Worm (Caenorhabditis elegans): ENCODE results near the gene T28H10.1.

T28H10.1 gene

DNA sequence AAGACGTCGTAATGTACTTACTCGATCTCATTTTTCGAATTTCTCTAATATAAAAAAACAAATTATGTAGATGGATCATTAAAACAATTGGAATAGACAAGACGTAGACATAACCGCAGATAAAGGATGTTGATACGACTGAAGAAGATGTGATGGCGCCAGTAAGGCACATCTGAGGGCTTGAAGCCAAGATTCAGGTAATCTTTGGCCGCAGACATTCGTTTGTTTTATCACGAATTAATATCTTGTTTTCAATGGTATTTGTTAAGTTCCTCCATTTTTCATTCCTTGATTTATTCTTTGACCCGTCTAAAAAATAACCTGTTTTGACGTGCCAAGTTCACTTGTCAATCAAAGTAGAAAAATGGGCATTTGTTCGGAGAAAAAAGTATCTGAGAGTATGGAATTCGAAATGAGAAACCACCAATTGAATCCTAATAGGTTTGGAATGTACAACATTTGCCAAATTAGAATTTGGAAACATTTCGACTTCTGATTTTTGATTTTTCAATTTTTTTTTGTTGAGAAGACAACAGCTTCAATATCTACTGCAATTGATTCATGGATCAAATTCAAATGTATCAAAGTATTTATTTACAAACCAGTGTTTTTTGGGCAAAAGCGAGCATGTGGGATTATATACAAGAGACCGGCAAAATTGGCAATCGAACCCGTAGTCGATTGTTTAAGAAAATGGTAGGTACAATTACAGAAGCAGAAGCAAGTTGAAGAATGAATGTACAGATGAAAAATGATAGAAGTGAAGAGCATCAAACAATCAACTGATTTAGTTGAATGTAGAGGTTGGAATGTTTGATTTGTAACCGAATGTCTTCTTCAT lies 48.3 kb downstream of the T28H10.1 start (continued):
- no peak for TF ChIP-seq fkh-8 (tag; optimal IDR thresholded peaks at IDR 0.05)
- TF ChIP-seq C04F5.9 (tag; optimal IDR thresholded peaks at IDR 0.05) = no peak
- TF ChIP-seq pqm-1 (tag; optimal IDR thresholded peaks at IDR 0.05) = no peak
- no peak for TF ChIP-seq xbp-1 (tag; optimal IDR thresholded peaks at IDR 0.05)
- no peak for TF ChIP-seq rnt-1 (tag; optimal IDR thresholded peaks at IDR 0.05)
- peak in 1 of 2 experiments; percentile 58 for TF ChIP-seq lsy-2 (tag; optimal IDR thresholded peaks at IDR 0.05)
- no peak for TF ChIP-seq nhr-76 (tag; optimal IDR thresholded peaks at IDR 0.05)
- TF ChIP-seq ceh-90 (tag; optimal IDR thresholded peaks at IDR 0.05) = no peak
- no peak for TF ChIP-seq unc-98 (GFP tag; IDR thresholded peaks at IDR 0.05)
- peak; percentile 49 for TF ChIP-seq nhr-90 (tag; optimal IDR thresholded peaks at IDR 0.05; ENCODE audit: poor library complexity)
- TF ChIP-seq sptf-1 (tag; optimal IDR thresholded peaks at IDR 0.05) = no peak
- TF ChIP-seq efl-1 (optimal IDR thresholded peaks at IDR 0.05) = no peak
- peak in 1 of 2 experiments; percentile 91 for TF ChIP-seq efl-1 (GFP tag; optimal IDR thresholded peaks at IDR 0.05 in 1 of 2)
- TF ChIP-seq grh-1 (GFP tag; IDR thresholded peaks at IDR 0.05) = peak; percentile 63; the same call in 1 of the 2 replicates
- TF ChIP-seq lin-14 (GFP tag; optimal IDR thresholded peaks at IDR 0.05) = peak; percentile 37
- TF ChIP-seq fkh-10 (GFP tag; optimal IDR thresholded peaks at IDR 0.05) = no peak
- peak; percentile 41 for TF ChIP-seq nhr-20 (tag; optimal IDR thresholded peaks at IDR 0.05)
- TF ChIP-seq ceh-63 (GFP tag; optimal IDR thresholded peaks at IDR 0.05) = no peak
- TF ChIP-seq mdl-1 (tag; optimal IDR thresholded peaks at IDR 0.05) = no peak
- TF ChIP-seq unc-30 (tag; optimal IDR thresholded peaks at IDR 0.05) = no peak
- no peak for TF ChIP-seq lin-15B (tag; optimal IDR thresholded peaks at IDR 0.05)
- peak; percentile 81 for TF ChIP-seq aly-2 (tag; optimal IDR thresholded peaks at IDR 0.05)
- no peak for TF ChIP-seq nhr-28 (tag; optimal IDR thresholded peaks at IDR 0.05)
- TF ChIP-seq jun-1 (tag; optimal IDR thresholded peaks at IDR 0.05) = peak; percentile 31
- no peak for TF ChIP-seq pag-3 (tag; optimal IDR thresholded peaks at IDR 0.05; ENCODE audit: borderline replicate concordance, insufficient read depth)
- peak; percentile 35 for TF ChIP-seq nhr-19 (GFP tag; conservative IDR thresholded peaks at IDR 0.05)
- TF ChIP-seq nhr-85 (tag) = peak; percentile 94
- no peak for TF ChIP-seq egl-27 (tag; optimal IDR thresholded peaks at IDR 0.05)
- TF ChIP-seq sup-37 (GFP tag; optimal IDR thresholded peaks at IDR 0.05) = no peak
- no peak for TF ChIP-seq vab-15 (tag; optimal IDR thresholded peaks at IDR 0.05)
- peak in 1 of 3 experiments; percentile 5 for TF ChIP-seq dpl-1 (GFP tag; optimal IDR thresholded peaks at IDR 0.05)
- TF ChIP-seq efl-3 (GFP tag; optimal IDR thresholded peaks at IDR 0.05) = no peak
- peak; percentile 55 for TF ChIP-seq pax-3 (tag; optimal IDR thresholded peaks at IDR 0.05)
- TF ChIP-seq lin-39 (tag; optimal IDR thresholded peaks at IDR 0.05) = no peak
- TF ChIP-seq swsn-7 (tag; optimal IDR thresholded peaks at IDR 0.05) = no peak
- TF ChIP-seq mab-9 (GFP tag; IDR thresholded peaks at IDR 0.05) = no peak
- no peak for TF ChIP-seq ets-5 (GFP tag; IDR thresholded peaks at IDR 0.05)
- TF ChIP-seq fos-1 (tag; optimal IDR thresholded peaks at IDR 0.05) = no peak
- no peak for TF ChIP-seq lir-3 (tag; optimal IDR thresholded peaks at IDR 0.05; ENCODE audit: poor library complexity)
- no peak for TF ChIP-seq nhr-84 (tag; optimal IDR thresholded peaks at IDR 0.05)
- peak; percentile 92 for TF ChIP-seq ama-1 (optimal IDR thresholded peaks at IDR 0.05)
- TF ChIP-seq fkh-4 (tag; optimal IDR thresholded peaks at IDR 0.05; ENCODE audit: borderline replicate concordance) = no peak
- TF ChIP-seq nhr-71 (tag; optimal IDR thresholded peaks at IDR 0.05) = peak; percentile 67
- TF ChIP-seq isw-1 (GFP tag; IDR thresholded peaks at IDR 0.05) = no peak
- no peak for TF ChIP-seq Y116A8C.19 (tag; optimal IDR thresholded peaks at IDR 0.05; ENCODE audit: borderline replicate concordance)
- no peak for TF ChIP-seq elt-2 (tag; optimal IDR thresholded peaks at IDR 0.05)

Data from whole organism, L1 larva.